Fruit fly (Drosophila melanogaster) whole organism, embryonic: ENCODE results near the gene peb.

Experiments
- Abd-B ChIP-seq: fragments of 200-800 bp; sonication (Bioruptor generic); optimal IDR thresholded peaks from 2 replicates; lab custom pipeline; 2018; ENCODE audit warnings: missing biosample characterization, mild to moderate bottlenecking, missing genetic modification characterization, moderate library complexity
- CG11723 ChIP-seq: fragments of 200-800 bp; sonication (Bioruptor generic); optimal IDR thresholded peaks from 2 replicates; lab custom pipeline; 2017; ENCODE audit warnings: missing biosample characterization, mild to moderate bottlenecking, missing genetic modification characterization
- CG16813 ChIP-seq: fragments of 200-800 bp; sonication (Bioruptor generic); IDR thresholded peaks from 3 replicates; pipeline ENCODE4 v1.3.6; 2022; ENCODE audit warnings: missing biosample characterization, missing genetic modification characterization; ENCODE audit not compliant: partially characterized antibody
- CG2120 ChIP-seq: fragments of 200-800 bp; sonication (Bioruptor generic); optimal IDR thresholded peaks from 3 replicates; lab custom pipeline; 2016; ENCODE audit warnings: missing biosample characterization, missing genetic modification characterization
- CG2678 ChIP-seq: fragments of 200-800 bp; sonication (Bioruptor generic); optimal IDR thresholded peaks from 3 replicates; lab custom pipeline; 2019; ENCODE audit warnings: missing biosample characterization, mild to moderate bottlenecking, missing genetic modification characterization, moderate library complexity
- CG31365 ChIP-seq: fragments of 200-800 bp; sonication (Bioruptor generic); optimal IDR thresholded peaks from 2 replicates; lab custom pipeline; 2018; ENCODE audit warnings: missing biosample characterization, mild to moderate bottlenecking, missing genetic modification characterization
- CG7745 ChIP-seq: fragments of 200-800 bp; sonication (Bioruptor generic); optimal IDR thresholded peaks from 2 replicates; lab custom pipeline; 2018; ENCODE audit warnings: missing biosample characterization, mild to moderate bottlenecking, missing genetic modification characterization, moderate library complexity
- CG8944 ChIP-seq: fragments of 200-800 bp; sonication (Bioruptor generic); optimal IDR thresholded peaks from 3 replicates; lab custom pipeline; 2016; ENCODE audit warnings: missing biosample characterization, missing genetic modification characterization
- CG9609 ChIP-seq: fragments of 200-800 bp; sonication (Bioruptor generic); optimal IDR thresholded peaks from 3 replicates; lab custom pipeline; 2016; ENCODE audit warnings: missing biosample characterization, missing genetic modification characterization
- CG9876 ChIP-seq: fragments of 200-800 bp; sonication (Bioruptor generic); optimal IDR thresholded peaks from 2 replicates; lab custom pipeline; 2016; ENCODE audit warnings: missing biosample characterization, missing genetic modification characterization
- CTCF ChIP-seq: fragments of 200-800 bp; sonication (Bioruptor generic); optimal IDR thresholded peaks from 2 replicates; lab custom pipeline; 2017; ENCODE audit warnings: missing biosample characterization, mild to moderate bottlenecking, missing genetic modification characterization, moderate library complexity
- Dek ChIP-seq: fragments of 200-800 bp; sonication (Bioruptor generic); optimal IDR thresholded peaks from 3 replicates; lab custom pipeline; 2019; ENCODE audit warnings: missing biosample characterization, mild to moderate bottlenecking, missing genetic modification characterization, moderate library complexity
- Dfd ChIP-seq, 2 experiments: fragments of >200 bp; optimal IDR thresholded peaks; 2 replicates each; lab custom pipeline; 2017; ENCODE audit warnings: missing biosample characterization in 2 of 2, missing genetic modification characterization in 2 of 2
- Doc2 ChIP-seq: fragments of 200-800 bp; sonication (Bioruptor generic); IDR thresholded peaks from 2 replicates; pipeline ENCODE4 v1.3.6; 2022; ENCODE audit warnings: missing biosample characterization, missing genetic modification characterization
- Fer2 ChIP-seq: fragments of 200-800 bp; sonication (Bioruptor generic); optimal IDR thresholded peaks from 2 replicates; lab custom pipeline; 2018; ENCODE audit warnings: missing biosample characterization, mild to moderate bottlenecking, missing genetic modification characterization, moderate library complexity
- MESR4 ChIP-seq: fragments of 200-800 bp; sonication (Bioruptor generic); optimal IDR thresholded peaks from 2 replicates; lab custom pipeline; 2018; ENCODE audit warnings: missing biosample characterization, mild to moderate bottlenecking, missing genetic modification characterization, moderate library complexity
- Mes4 ChIP-seq: fragments of 200-800 bp; sonication (Bioruptor generic); optimal IDR thresholded peaks from 2 replicates; lab custom pipeline; 2016; ENCODE audit warnings: missing biosample characterization, missing genetic modification characterization
- NFAT ChIP-seq: fragments of 200-800 bp; sonication (Bioruptor generic); IDR thresholded peaks from 2 replicates; pipeline ENCODE4 v1.3.6; 2022; ENCODE audit warnings: missing biosample characterization, missing genetic modification characterization
- Optix ChIP-seq: fragments of 200-800 bp; sonication (Bioruptor generic); IDR thresholded peaks from 3 replicates; pipeline ENCODE4 v1.3.6; 2022; ENCODE audit warnings: missing biosample characterization, missing genetic modification characterization
- Scr ChIP-seq: fragments of 200-800 bp; sonication (Bioruptor generic); IDR thresholded peaks from 2 replicates; pipeline ENCODE4 v1.3.6; 2022; ENCODE audit warnings: missing biosample characterization, missing genetic modification characterization; ENCODE audit not compliant: partially characterized antibody
- Side ChIP-seq: fragments of 200-800 bp; sonication (Bioruptor generic); optimal IDR thresholded peaks from 2 replicates; lab custom pipeline; 2016; ENCODE audit warnings: missing biosample characterization, missing genetic modification characterization
- Stat92E ChIP-seq, 3 experiments: fragments of >200 bp in 2 of 3; fragments of 200-800 bp in 1 of 3; sonication (Bioruptor generic) in 1 of 3; optimal IDR thresholded peaks; 2 replicates each; lab custom pipeline; 2017 to 2019; ENCODE audit warnings: missing biosample characterization in 3 of 3, missing genetic modification characterization in 3 of 3, mild to moderate bottlenecking in 1 of 3, moderate library complexity in 1 of 3
- ato ChIP-seq: fragments of 200-800 bp; sonication (Bioruptor generic); IDR thresholded peaks from 2 replicates; pipeline ENCODE4 v1.3.6; 2022; ENCODE audit warnings: missing biosample characterization, missing genetic modification characterization; ENCODE audit not compliant: partially characterized antibody
- bigmax ChIP-seq: fragments of 200-800 bp; sonication (Bioruptor generic); optimal IDR thresholded peaks from 2 replicates; lab custom pipeline; 2018; ENCODE audit warnings: missing biosample characterization, mild to moderate bottlenecking, missing genetic modification characterization
- br ChIP-seq: fragments of >200 bp; optimal IDR thresholded peaks from 2 replicates; lab custom pipeline; 2017
- ci ChIP-seq: fragments of 200-800 bp; sonication (Bioruptor generic); IDR thresholded peaks from 3 replicates; pipeline ENCODE4 v1.3.6; 2022; ENCODE audit warnings: missing biosample characterization, missing genetic modification characterization
- danr ChIP-seq: fragments of 200-800 bp; sonication (Bioruptor generic); IDR thresholded peaks from 2 replicates; pipeline ENCODE4 v1.3.6; 2022; ENCODE audit warnings: missing biosample characterization, missing genetic modification characterization
- dmrt11E ChIP-seq: fragments of 200-800 bp; sonication (Bioruptor generic); optimal IDR thresholded peaks from 3 replicates; lab custom pipeline; 2018; ENCODE audit warnings: missing biosample characterization, mild to moderate bottlenecking, missing genetic modification characterization, moderate library complexity
- dmrt99B ChIP-seq: fragments of 200-800 bp; sonication (Bioruptor generic); optimal IDR thresholded peaks from 2 replicates; lab custom pipeline; 2018; ENCODE audit warnings: missing biosample characterization, mild to moderate bottlenecking, missing genetic modification characterization, moderate library complexity
- fd64A ChIP-seq: fragments of 200-800 bp; sonication (Bioruptor generic); optimal IDR thresholded peaks from 3 replicates; lab custom pipeline; 2018; ENCODE audit warnings: missing biosample characterization, mild to moderate bottlenecking, missing genetic modification characterization
- ftz-f1 ChIP-seq: fragments of 200-800 bp; sonication (Bioruptor generic); optimal IDR thresholded peaks from 2 replicates; lab custom pipeline; 2016; ENCODE audit warnings: missing biosample characterization, missing genetic modification characterization
- gfzf ChIP-seq: fragments of 200-800 bp; sonication (Bioruptor generic); optimal IDR thresholded peaks from 2 replicates; lab custom pipeline; 2016; ENCODE audit warnings: missing biosample characterization, mild to moderate bottlenecking, missing genetic modification characterization, moderate library complexity
- lmd ChIP-seq: fragments of 200-800 bp; sonication (Bioruptor generic); IDR thresholded peaks from 2 replicates; pipeline ENCODE4 v1.3.6; 2022; ENCODE audit warnings: missing biosample characterization, missing genetic modification characterization
- lov ChIP-seq, 2 experiments: fragments of 200-800 bp in 1 of 2; fragments of >200 bp in 1 of 2; sonication (Bioruptor generic) in 1 of 2; IDR thresholded peaks in 1 of 2; optimal IDR thresholded peaks in 1 of 2; 2 replicates in 1 of 2; 3 replicates in 1 of 2; pipeline versions ENCODE4 v1.3.6 to Lab custom; 2017 to 2022; ENCODE audit warnings: missing biosample characterization in 1 of 2, missing genetic modification characterization in 1 of 2
- luna ChIP-seq: fragments of 200-800 bp; sonication (Bioruptor generic); optimal IDR thresholded peaks from 2 replicates; lab custom pipeline; 2016; ENCODE audit warnings: missing biosample characterization, missing genetic modification characterization
- maf-S ChIP-seq: fragments of 200-800 bp; sonication (Bioruptor generic); optimal IDR thresholded peaks from 2 replicates; lab custom pipeline; 2016; ENCODE audit warnings: missing biosample characterization, missing genetic modification characterization
- nau ChIP-seq: fragments of 200-800 bp; sonication (Bioruptor generic); optimal IDR thresholded peaks from 3 replicates; lab custom pipeline; 2017; ENCODE audit warnings: missing biosample characterization, mild to moderate bottlenecking, missing genetic modification characterization, missing genetic modification reagents
- nerfin-2 ChIP-seq: fragments of 200-800 bp; sonication (Bioruptor generic); IDR thresholded peaks from 2 replicates; pipeline ENCODE4 v1.3.6; 2022; ENCODE audit warnings: missing biosample characterization, missing genetic modification characterization; ENCODE audit not compliant: partially characterized antibody
- pum ChIP-seq: fragments of 200-800 bp; sonication (Bioruptor generic); optimal IDR thresholded peaks from 2 replicates; lab custom pipeline; 2016; ENCODE audit warnings: missing biosample characterization, missing genetic modification characterization
- shn ChIP-seq: fragments of 200-800 bp; sonication (Bioruptor generic); optimal IDR thresholded peaks from 3 replicates; lab custom pipeline; 2016; ENCODE audit warnings: missing biosample characterization, missing genetic modification characterization
- tap ChIP-seq: fragments of 200-800 bp; optimal IDR thresholded peaks from 3 replicates; lab custom pipeline; 2019; ENCODE audit warnings: missing biosample characterization, mild to moderate bottlenecking, missing genetic modification characterization, moderate library complexity
- tio ChIP-seq: fragments of 200-800 bp; sonication (Bioruptor generic); optimal IDR thresholded peaks from 2 replicates; lab custom pipeline; 2017; ENCODE audit warnings: missing biosample characterization, missing genetic modification characterization, inconsistent platforms
- wor ChIP-seq: fragments of 200-800 bp; sonication (Bioruptor generic); IDR thresholded peaks from 2 replicates; pipeline ENCODE4 v1.3.6; 2022; ENCODE audit warnings: missing biosample characterization, missing genetic modification characterization

The peb gene

dm6 chrX:4589951-4590771 lies 27.2 kb upstream of the peb start (continued):
- TF ChIP-seq CG31365 (tag; lab: Kevin White, UChicago) (peak; percentile 38), nau (peak; percentile 68), Side (GFP tag; lab: Kevin White, UChicago) (peak; percentile 48), nerfin-2 (GFP tag; lab: Robert Waterston, UW) (no peak), CG11723 (GFP tag; lab: Kevin White, UChicago) (peak; percentile 61), danr (GFP tag; lab: Robert Waterston, UW) (peak; percentile 85), CG9609 (GFP tag; lab: Kevin White, UChicago) (peak; percentile 63), bigmax (no peak), CTCF (GFP tag; lab: Kevin White, UChicago) (no peak), Mes4 (GFP tag; lab: Kevin White, UChicago) (peak; percentile 39), Optix (GFP tag; lab: Robert Waterston, UW) (peak; percentile 95), dmrt11E (tag; lab: Kevin White, UChicago) (peak; percentile 89), ftz-f1 (GFP tag; lab: Kevin White, UChicago) (no peak), br (lab: Kevin White, UChicago) (no peak), fd64A (GFP tag; lab: Kevin White, UChicago) (peak; percentile 51), Fer2 (tag; lab: Kevin White, UChicago) (peak; percentile 10), lov (optimal IDR thresholded peaks at IDR 0.05; lab: Kevin White, UChicago) (no peak), lov (GFP tag; IDR thresholded peaks at IDR 0.05; lab: Robert Waterston, UW) (peak; percentile 94), CG9876 (GFP tag; lab: Kevin White, UChicago) (peak; percentile 28), CG8944 (GFP tag; lab: Kevin White, UChicago) (peak; percentile 76), Doc2 (GFP tag; lab: Robert Waterston, UW) (peak; percentile 69; the same call in 1 of the 2 replicates), luna (GFP tag; lab: Kevin White, UChicago) (no peak), Abd-B (peak; percentile 85), Dfd (GFP tag; optimal IDR thresholded peaks at IDR 0.05; lab: Kevin White, UChicago) (no peak), dmrt99B (tag; lab: Kevin White, UChicago) (peak; percentile 68), Dek (tag; lab: Kevin White, UChicago) (peak; percentile 64), NFAT (GFP tag; lab: Robert Waterston, UW) (peak; percentile 84), ato (no peak), CG2678 (peak; percentile 81), maf-S (no peak), ci (GFP tag; lab: Robert Waterston, UW) (peak; percentile 96), lmd (GFP tag; lab: Robert Waterston, UW) (peak; percentile 92), CG16813 (GFP tag; lab: Robert Waterston, UW) (no peak), tio (peak; percentile 52), MESR4 (GFP tag; lab: Kevin White, UChicago) (no peak), wor (GFP tag; lab: Robert Waterston, UW) (peak; percentile 83), CG7745 (tag; lab: Kevin White, UChicago) (no peak), pum (GFP tag; lab: Kevin White, UChicago) (peak; percentile 30), CG2120 (GFP tag; lab: Kevin White, UChicago) (peak; percentile 53), shn (peak; percentile 48), Scr (GFP tag; lab: Robert Waterston, UW) (no peak), gfzf (GFP tag; lab: Kevin White, UChicago) (no peak), tap (tag; lab: Kevin White, UChicago) (peak; percentile 45), Stat92E (GFP tag; optimal IDR thresholded peaks at IDR 0.05; lab: Kevin White, UChicago) (no peak)
